Fruit fly (Drosophila melanogaster): ENCODE results near the gene Nrx-1.

Nrx-1 gene

DNA sequence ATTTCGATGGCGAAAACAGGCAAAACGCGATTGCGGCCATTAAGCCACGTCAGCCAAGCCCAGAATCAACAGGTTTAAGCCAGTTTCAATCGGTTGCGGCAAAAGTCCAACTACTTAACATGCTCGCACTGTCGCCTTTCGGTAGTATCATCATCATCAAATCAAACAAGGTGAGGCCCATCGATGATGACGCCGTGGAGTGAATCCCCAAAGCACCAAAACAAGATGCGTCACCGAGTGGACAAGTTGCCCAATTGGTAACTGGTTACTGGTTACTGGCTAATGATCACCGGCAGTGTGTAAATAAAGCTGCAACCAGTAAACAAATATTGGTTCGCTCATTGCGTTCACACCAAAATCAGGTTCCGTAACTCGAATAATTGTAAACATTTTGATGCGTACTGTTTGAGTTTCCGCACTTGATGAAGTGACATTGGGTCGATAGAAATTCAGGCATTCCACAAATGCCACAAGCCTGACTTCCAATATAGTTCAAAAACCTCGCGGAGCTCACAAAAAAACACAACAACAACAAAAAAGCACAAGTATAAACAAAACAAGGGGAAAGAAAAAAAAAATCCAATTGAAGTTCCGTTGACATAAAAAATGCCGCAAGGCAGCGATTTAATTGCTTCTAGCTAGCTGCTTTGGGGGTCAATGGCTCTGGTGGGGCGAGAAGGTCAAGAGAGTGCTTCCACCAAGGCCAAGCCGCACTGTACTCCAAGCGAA, 56.2 kb downstream of the Nrx-1 start (continued):
- TF ChIP-seq Blimp-1 (GFP tag; optimal IDR thresholded peaks at IDR 0.05), result peak; percentile 67
- peak; percentile 81 for TF ChIP-seq MTF-1 (GFP tag; optimal IDR thresholded peaks at IDR 0.05; ENCODE audit: borderline replicate concordance)
- TF ChIP-seq Xbp1 (GFP tag; optimal IDR thresholded peaks at IDR 0.05), result peak; percentile 31
- peak; percentile 43 for TF ChIP-seq Mes4 (GFP tag; optimal IDR thresholded peaks at IDR 0.05)
- TF ChIP-seq CG4424 (GFP tag; optimal IDR thresholded peaks at IDR 0.05), result peak; percentile 51
- peak; percentile 58 for TF ChIP-seq caup (GFP tag; optimal IDR thresholded peaks at IDR 0.05; ENCODE audit: severe bottlenecking)
- TF ChIP-seq chn (GFP tag; optimal IDR thresholded peaks at IDR 0.05), result no peak
- peak; percentile 82 for TF ChIP-seq CG3407 (GFP tag; optimal IDR thresholded peaks at IDR 0.05)
- peak; percentile 89 for TF ChIP-seq wek (GFP tag; optimal IDR thresholded peaks at IDR 0.05)
- no peak for TF ChIP-seq NK7.1 (GFP tag; optimal IDR thresholded peaks at IDR 0.05)
- no peak for TF ChIP-seq rib (GFP tag; IDR thresholded peaks at IDR 0.05)
- peak; percentile 53 for TF ChIP-seq CG6254 (GFP tag; optimal IDR thresholded peaks at IDR 0.05)
- TF ChIP-seq ato (GFP tag; IDR thresholded peaks at IDR 0.05; ENCODE audit: partially characterized antibody), result no peak
- no peak for TF ChIP-seq C15 (GFP tag; IDR thresholded peaks at IDR 0.05)
- TF ChIP-seq CG3163 (GFP tag; optimal IDR thresholded peaks at IDR 0.05), result peak; percentile 4
- TF ChIP-seq gt (GFP tag; IDR thresholded peaks at IDR 0.05), result no peak
- TF ChIP-seq CG12236 (GFP tag; optimal IDR thresholded peaks at IDR 0.05), result peak; percentile 74
- TF ChIP-seq Trl (optimal IDR thresholded peaks at IDR 0.05), result no peak
- peak; percentile 62 for TF ChIP-seq Trl (GFP tag; optimal IDR thresholded peaks at IDR 0.05)
- TF ChIP-seq CG33213 (GFP tag; optimal IDR thresholded peaks at IDR 0.05), result peak; percentile 78
- TF ChIP-seq CG11504 (tag; optimal IDR thresholded peaks at IDR 0.05), result peak; percentile 43
- peak; percentile 1 for TF ChIP-seq crc (GFP tag; optimal IDR thresholded peaks at IDR 0.05)
- peak; percentile 52; the same call in 1 of the 3 replicates for TF ChIP-seq otp (GFP tag; IDR thresholded peaks at IDR 0.05)
- peak; percentile 39 for TF ChIP-seq Jarid2 (GFP tag; optimal IDR thresholded peaks at IDR 0.05)
- 0 out of 2 replicates have a peak, but pooled peaks have one; percentile 4 for TF ChIP-seq CG3847 (GFP tag; IDR thresholded peaks at IDR 0.05)
- no peak for TF ChIP-seq inv (GFP tag; IDR thresholded peaks at IDR 0.05; ENCODE audit: partially characterized antibody)
- peak; percentile 79 for TF ChIP-seq CG12299 (tag; optimal IDR thresholded peaks at IDR 0.05)
- peak; percentile 91 for TF ChIP-seq kni (GFP tag; optimal IDR thresholded peaks at IDR 0.05)
- TF ChIP-seq Sry-δ (GFP tag; optimal IDR thresholded peaks at IDR 0.05), result peak; percentile 9
- no peak for TF ChIP-seq CG15073 (GFP tag; optimal IDR thresholded peaks at IDR 0.05)
- TF ChIP-seq hkb (optimal IDR thresholded peaks at IDR 0.05), result no peak
- TF ChIP-seq hkb (GFP tag; IDR thresholded peaks at IDR 0.05), result peak; percentile 81
- no peak for TF ChIP-seq zfh2 (GFP tag; optimal IDR thresholded peaks at IDR 0.05)
- TF ChIP-seq da (GFP tag; optimal IDR thresholded peaks at IDR 0.05), result no peak
- peak in 1 of 2 experiments; percentile 23 for TF ChIP-seq insv (GFP tag; optimal IDR thresholded peaks at IDR 0.05)
- peak; percentile 41 for TF ChIP-seq slp2 (GFP tag; optimal IDR thresholded peaks at IDR 0.05)
- no peak for TF ChIP-seq CG6791 (GFP tag; IDR thresholded peaks at IDR 0.05; ENCODE audit: partially characterized antibody)
- peak; percentile 25 for TF ChIP-seq CG8359 (GFP tag; optimal IDR thresholded peaks at IDR 0.05; ENCODE audit: borderline replicate concordance)
- TF ChIP-seq tio (GFP tag; optimal IDR thresholded peaks at IDR 0.05), result peak; percentile 38
- peak; percentile 10 for TF ChIP-seq ems (GFP tag; optimal IDR thresholded peaks at IDR 0.05)
- TF ChIP-seq disco-r (GFP tag; optimal IDR thresholded peaks at IDR 0.05), result no peak
- TF ChIP-seq fd64A (GFP tag; optimal IDR thresholded peaks at IDR 0.05), result peak; percentile 80
- peak; percentile 75 for TF ChIP-seq HLHmδ (GFP tag; optimal IDR thresholded peaks at IDR 0.05)
- no peak for TF ChIP-seq sens-2 (GFP tag; IDR thresholded peaks at IDR 0.05)
- TF ChIP-seq CG1024 (GFP tag; IDR thresholded peaks at IDR 0.05), result peak; percentile 61; the same call in 1 of the 2 replicates
- TF ChIP-seq knrl (GFP tag; IDR thresholded peaks at IDR 0.05; ENCODE audit: partially characterized antibody), result no peak
- no peak for TF ChIP-seq CG16779 (GFP tag; IDR thresholded peaks at IDR 0.05)
- no peak for TF ChIP-seq CG8944 (GFP tag; optimal IDR thresholded peaks at IDR 0.05)
- TF ChIP-seq CG10979 (tag; optimal IDR thresholded peaks at IDR 0.05), result peak; percentile 20
- no peak for TF ChIP-seq usp (GFP tag; optimal IDR thresholded peaks at IDR 0.05)

Measured in whole organism, embryonic.